Fruit fly (Drosophila melanogaster) whole organism, pupa: Measurements from ENCODE around the gene CG3368.

Source experiments
- CG10348 ChIP-seq: fragments of 200-800 bp; sonication (Bioruptor generic); IDR thresholded peaks from 2 replicates; pipeline ENCODE4 v1.3.6; 2022; ENCODE audit warnings: missing biosample characterization, missing genetic modification characterization
- CG12605 ChIP-seq: fragments of 200-800 bp; sonication (Bioruptor generic); IDR thresholded peaks from 2 replicates; pipeline ENCODE4 v1.3.6; 2022; ENCODE audit warnings: missing biosample characterization, missing genetic modification characterization
- CG13204 ChIP-seq: fragments of 200-800 bp; sonication (Bioruptor generic); optimal IDR thresholded peaks from 2 replicates; lab custom pipeline; 2018; ENCODE audit warnings: missing biosample characterization, mild to moderate bottlenecking, missing genetic modification characterization, moderate library complexity
- CG14655 ChIP-seq: fragments of 200-800 bp; sonication (Bioruptor generic); optimal IDR thresholded peaks from 3 replicates; lab custom pipeline; 2017; ENCODE audit warnings: mild to moderate bottlenecking, missing biosample characterization, missing genetic modification reagents, missing genetic modification characterization
- CG15710 ChIP-seq: fragments of 200-800 bp; sonication (Bioruptor generic); optimal IDR thresholded peaks from 2 replicates; lab custom pipeline; 2018; ENCODE audit warnings: missing biosample characterization, mild to moderate bottlenecking, missing genetic modification characterization, moderate library complexity
- CG17806 ChIP-seq: fragments of 200-800 bp; sonication (Bioruptor generic); optimal IDR thresholded peaks from 2 replicates; lab custom pipeline; 2018; ENCODE audit warnings: missing biosample characterization, mild to moderate bottlenecking, missing genetic modification characterization, moderate library complexity
- CG32121 ChIP-seq: fragments of 200-800 bp; sonication (Bioruptor generic); IDR thresholded peaks from 2 replicates; pipeline ENCODE4 v1.3.6; 2022; ENCODE audit warnings: missing biosample characterization, missing genetic modification characterization
- CG34367 ChIP-seq: fragments of 200-800 bp; sonication (Bioruptor generic); optimal IDR thresholded peaks from 2 replicates; lab custom pipeline; 2018; ENCODE audit warnings: missing biosample characterization, mild to moderate bottlenecking, missing genetic modification characterization
- CG4496 ChIP-seq: fragments of 200-800 bp; sonication (Bioruptor generic); IDR thresholded peaks from 3 replicates; pipeline ENCODE4 v1.3.6; 2022; ENCODE audit warnings: missing biosample characterization, missing genetic modification characterization
- CG8159 ChIP-seq: fragments of 200-800 bp; sonication (Bioruptor generic); optimal IDR thresholded peaks from 3 replicates; lab custom pipeline; 2018; ENCODE audit warnings: missing biosample characterization, mild to moderate bottlenecking, missing genetic modification characterization, moderate library complexity
- CG8301 ChIP-seq: fragments of 200-800 bp; sonication (Bioruptor generic); optimal IDR thresholded peaks from 2 replicates; lab custom pipeline; 2018; ENCODE audit warnings: missing biosample characterization, mild to moderate bottlenecking, missing genetic modification characterization
- CG9948 ChIP-seq: fragments of 200-800 bp; sonication (Bioruptor generic); optimal IDR thresholded peaks from 2 replicates; lab custom pipeline; 2018; ENCODE audit warnings: missing biosample characterization, mild to moderate bottlenecking, missing genetic modification characterization, moderate library complexity
- D1 ChIP-seq: fragments of 200-800 bp; sonication (Bioruptor generic); optimal IDR thresholded peaks from 2 replicates; lab custom pipeline; 2018; ENCODE audit warnings: missing biosample characterization, mild to moderate bottlenecking, missing genetic modification characterization, moderate library complexity
- EcR ChIP-seq: fragments of 200-800 bp; sonication (Bioruptor generic); optimal IDR thresholded peaks from 3 replicates; lab custom pipeline; 2019; ENCODE audit warnings: missing biosample characterization, missing genetic modification characterization, mild to moderate bottlenecking, moderate library complexity, missing genetic modification reagents
- Ets98B ChIP-seq: fragments of 200-800 bp; sonication (Bioruptor generic); IDR thresholded peaks from 2 replicates; pipeline ENCODE4 v1.3.6; 2022; ENCODE audit warnings: missing biosample characterization, missing genetic modification characterization
- Pif1A ChIP-seq: fragments of 200-800 bp; sonication (Bioruptor generic); optimal IDR thresholded peaks from 3 replicates; lab custom pipeline; 2016; ENCODE audit warnings: missing biosample characterization, missing genetic modification characterization
- Pif1B ChIP-seq: fragments of 200-800 bp; sonication (Bioruptor generic); optimal IDR thresholded peaks from 3 replicates; lab custom pipeline; 2016; ENCODE audit warnings: missing biosample characterization, missing genetic modification characterization
- Snoo ChIP-seq: fragments of 200-800 bp; sonication (Bioruptor generic); optimal IDR thresholded peaks from 3 replicates; lab custom pipeline; 2017; ENCODE audit warnings: missing biosample characterization, mild to moderate bottlenecking, missing genetic modification characterization, inconsistent platforms
- fd96Ca ChIP-seq: fragments of 200-800 bp; sonication (Bioruptor generic); IDR thresholded peaks from 3 replicates; pipeline ENCODE4 v1.3.6; 2022; ENCODE audit warnings: missing biosample characterization, missing genetic modification characterization
- gl ChIP-seq: fragments of 200-800 bp; sonication (Bioruptor generic); optimal IDR thresholded peaks from 2 replicates; lab custom pipeline; 2018; ENCODE audit warnings: missing biosample characterization, mild to moderate bottlenecking, missing genetic modification characterization
- rn ChIP-seq: fragments of 200-800 bp; sonication (Bioruptor generic); IDR thresholded peaks from 2 replicates; pipeline ENCODE4 v1.3.6; 2022; ENCODE audit warnings: missing biosample characterization, missing genetic modification characterization

CG3368 gene

dm6 chr3R:27272233-27272632, 11.3 kb upstream of the CG3368 start:
- peak; percentile 54; the same call in 1 of the 3 replicates for TF ChIP-seq CG4496
- TF ChIP-seq Pif1A (GFP tag; lab: Kevin White, UChicago): no peak
- TF ChIP-seq EcR: no peak

- TF ChIP-seq CG10348 (GFP tag; lab: Robert Waterston, UW) (no peak), CG34367 (tag; lab: Kevin White, UChicago) (no peak), CG12605 (GFP tag; lab: Robert Waterston, UW) (no peak), CG13204 (GFP tag; lab: Kevin White, UChicago) (no peak), CG8159 (no peak), CG14655 (GFP tag; lab: Kevin White, UChicago) (no peak), Ets98B (GFP tag; lab: Robert Waterston, UW) (peak; percentile 31; the same call in 1 of the 2 replicates), Pif1B (GFP tag; lab: Kevin White, UChicago) (no peak), fd96Ca (no peak), CG4496 (peak; percentile 59; the same call in 1 of the 3 replicates), CG9948 (no peak), D1 (tag; lab: Kevin White, UChicago) (no peak)
These were observed 10.2 kb upstream of the CG3368 start, which contains the start of gene CG5934 for dm6 chr3R:27273118-27274062. CG5934 (plus strand) TSS chr3R:27273705.

- TF ChIP-seq CG10348 (GFP tag; lab: Robert Waterston, UW): no peak
- TF ChIP-seq CG14655 (GFP tag; lab: Kevin White, UChicago): peak; percentile 18
- TF ChIP-seq Pif1B (GFP tag; lab: Kevin White, UChicago): peak; percentile 41
- peak; percentile 19 for TF ChIP-seq EcR
- TF ChIP-seq CG9948: no peak
- TF ChIP-seq CG8159: peak; percentile 15
- TF ChIP-seq CG8301 (tag; lab: Kevin White, UChicago): peak; percentile 22
- TF ChIP-seq CG34367 (tag; lab: Kevin White, UChicago): peak; percentile 34
- TF ChIP-seq CG13204 (GFP tag; lab: Kevin White, UChicago): peak; percentile 19
- peak; percentile 64; the same call in 2 of the 3 replicates for TF ChIP-seq CG4496
- TF ChIP-seq D1 (tag; lab: Kevin White, UChicago): no peak
- no peak for TF ChIP-seq CG32121 (GFP tag; lab: Robert Waterston, UW)
- TF ChIP-seq CG12605 (GFP tag; lab: Robert Waterston, UW): no peak; the same call in 1 of the 2 replicates
- TF ChIP-seq Ets98B (GFP tag; lab: Robert Waterston, UW): peak; percentile 49; the same call in 1 of the 2 replicates
- peak; percentile 63 for TF ChIP-seq fd96Ca
- peak; percentile 17 for TF ChIP-seq Pif1A (GFP tag; lab: Kevin White, UChicago)
- peak; percentile 21; the same call in 1 of the 2 replicates for TF ChIP-seq rn (GFP tag; lab: Robert Waterston, UW)
- TF ChIP-seq CG17806 (tag; lab: Kevin White, UChicago): no peak
- TF ChIP-seq gl: peak; percentile 37
- no peak for TF ChIP-seq CG15710 (tag; lab: Kevin White, UChicago)
- peak; percentile 1 for TF ChIP-seq Snoo (tag; lab: Kevin White, UChicago)
These were observed 8.8 kb upstream of the CG3368 start, which contains the start of gene CG5938 for dm6 chr3R:27274533-27275447. CG5938 (plus strand) TSS chr3R:27274794.

- no peak for TF ChIP-seq CG9948
- TF ChIP-seq D1 (tag; lab: Kevin White, UChicago): no peak
- TF ChIP-seq CG12605 (GFP tag; lab: Robert Waterston, UW): peak; percentile 75
- TF ChIP-seq EcR: no peak
- no peak for TF ChIP-seq CG8159
- no peak for TF ChIP-seq CG13204 (GFP tag; lab: Kevin White, UChicago)
- TF ChIP-seq Snoo (tag; lab: Kevin White, UChicago): no peak
- TF ChIP-seq CG17806 (tag; lab: Kevin White, UChicago): no peak
- TF ChIP-seq, all 21 proteins: peak for 1
These were observed 4.1 kb upstream of the CG3368 start for dm6 chr3R:27279478-27279877.

- TF ChIP-seq CG14655 (GFP tag; lab: Kevin White, UChicago): peak; percentile 97
- TF ChIP-seq D1 (tag; lab: Kevin White, UChicago): no peak
- TF ChIP-seq Ets98B (GFP tag; lab: Robert Waterston, UW): peak; percentile 98
- peak; percentile 96 for TF ChIP-seq CG15710 (tag; lab: Kevin White, UChicago)
- peak; percentile 98 for TF ChIP-seq Pif1A (GFP tag; lab: Kevin White, UChicago)
- TF ChIP-seq CG12605 (GFP tag; lab: Robert Waterston, UW): peak; percentile 97
- TF ChIP-seq CG34367 (tag; lab: Kevin White, UChicago): peak; percentile 98
- peak; percentile 92 for TF ChIP-seq CG13204 (GFP tag; lab: Kevin White, UChicago)
- TF ChIP-seq CG4496: peak; percentile 99
- peak; percentile 97 for TF ChIP-seq CG8159
- TF ChIP-seq Snoo (tag; lab: Kevin White, UChicago): peak; percentile 96
- peak; percentile 96 for TF ChIP-seq CG10348 (GFP tag; lab: Robert Waterston, UW)
- TF ChIP-seq CG17806 (tag; lab: Kevin White, UChicago): peak; percentile 98
- peak; percentile 36 for TF ChIP-seq EcR
- peak; percentile 99 for TF ChIP-seq fd96Ca
- TF ChIP-seq CG32121 (GFP tag; lab: Robert Waterston, UW): peak; percentile 97
- peak; percentile 97 for TF ChIP-seq CG8301 (tag; lab: Kevin White, UChicago)
- peak; percentile 98 for TF ChIP-seq Pif1B (GFP tag; lab: Kevin White, UChicago)
- TF ChIP-seq rn (GFP tag; lab: Robert Waterston, UW): peak; percentile 94
- TF ChIP-seq CG9948: peak; percentile 97
- TF ChIP-seq gl: peak; percentile 94
These were observed 2.4 kb upstream of the CG3368 start for dm6 chr3R:27281022-27281810.
